Worm (Caenorhabditis elegans) whole organism, late embryonic: ENCODE results near the gene hut-1.

ENCODE experiments used
- pqm-1 ChIP-seq: sonication (generic microtip); optimal IDR thresholded peaks from 2 replicates; lab custom pipeline; 2016; ENCODE audit warnings: missing genetic modification characterization, missing compliant biosample characterization
- tbx-2 ChIP-seq: sonication (generic microtip); optimal IDR thresholded peaks from 2 replicates; lab custom pipeline; 2016; ENCODE audit warnings: missing genetic modification characterization, missing compliant biosample characterization

DNA sequence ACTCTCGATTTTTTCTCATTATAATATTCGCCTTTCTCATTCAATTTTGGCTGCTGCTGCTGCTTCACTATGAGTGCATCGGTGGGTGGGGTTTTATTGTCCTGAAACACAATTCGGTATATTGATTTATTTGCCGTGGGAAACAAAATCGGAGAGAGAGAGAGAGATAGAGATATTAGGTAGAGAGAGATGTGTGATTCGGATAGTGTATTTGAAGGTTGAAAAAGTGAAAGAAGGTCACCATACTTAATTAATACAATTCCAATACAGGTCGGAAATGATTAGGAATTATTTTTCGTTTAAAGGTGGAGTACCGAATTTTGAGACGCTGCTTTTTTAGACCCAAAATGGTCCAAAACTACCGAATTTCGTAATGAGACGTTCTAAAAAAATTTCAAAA is 49.2 kb upstream of the hut-1 start, which contains the start of gene tpst-1:
- TF ChIP-seq pqm-1 (tag; lab: Kevin White, UChicago) (no peak), tbx-2 (no peak)
